Worm (Caenorhabditis elegans) whole organism, late embryonic: Measurements from ENCODE around the gene C16C8.12.
A peak's percentile ranks its signal among the peaks of the same experiment; 100 is the strongest.

ENCODE experiments used
- C08G9.2 ChIP-seq: sonication (generic microtip); optimal IDR thresholded peaks from 2 replicates; lab custom pipeline; 2016; ENCODE audit warnings: mild to moderate bottlenecking, missing genetic modification characterization, moderate library complexity, missing compliant biosample characterization
- F13H6.1 ChIP-seq: sonication (generic microtip); optimal IDR thresholded peaks from 2 replicates; lab custom pipeline; 2016; ENCODE audit warnings: missing genetic modification characterization, missing compliant biosample characterization
- K02D7.2 ChIP-seq: sonication (generic microtip); optimal IDR thresholded peaks from 2 replicates; lab custom pipeline; 2017; ENCODE audit warnings: mild to moderate bottlenecking, missing genetic modification characterization, missing compliant biosample characterization
- K09A11.1 ChIP-seq: sonication (generic microtip); optimal IDR thresholded peaks from 2 replicates; lab custom pipeline; 2017; ENCODE audit warnings: antibody characterized with exemption, mild to moderate bottlenecking, missing genetic modification characterization, missing compliant biosample characterization; ENCODE audit not compliant: insufficient read depth
- Y22D7AL.16 ChIP-seq: sonication (generic microtip); optimal IDR thresholded peaks from 2 replicates; lab custom pipeline; 2016; ENCODE audit warnings: missing genetic modification characterization, missing compliant biosample characterization
- ama-1 ChIP-seq: fragments of 150-350 bp; optimal IDR thresholded peaks from 2 replicates; lab custom pipeline; 2014
- ceh-19 ChIP-seq: fragments of 200-800 bp; sonication (Bioruptor generic); optimal IDR thresholded peaks from 2 replicates; lab custom pipeline; 2018; ENCODE audit warnings: mild to moderate bottlenecking, missing genetic modification characterization, missing compliant biosample characterization
- ceh-22 ChIP-seq: sonication (generic microtip); optimal IDR thresholded peaks from 2 replicates; lab custom pipeline; 2017; ENCODE audit warnings: missing biosample characterization, missing genetic modification characterization
- ceh-24 ChIP-seq: sonication (generic microtip); optimal IDR thresholded peaks from 2 replicates; lab custom pipeline; 2016; ENCODE audit warnings: mild to moderate bottlenecking, missing genetic modification characterization, missing compliant biosample characterization
- ceh-31 ChIP-seq: sonication (generic microtip); optimal IDR thresholded peaks from 2 replicates; lab custom pipeline; 2016; ENCODE audit warnings: missing genetic modification characterization, missing compliant biosample characterization
- ceh-45 ChIP-seq: fragments of 200-800 bp; sonication (Bioruptor generic); IDR thresholded peaks from 2 replicates; pipeline ENCODE4 v1.3.6; 2022; ENCODE audit warnings: missing genetic modification reagents, missing genetic modification characterization, missing compliant biosample characterization
- ceh-48 ChIP-seq: sonication (generic microtip); optimal IDR thresholded peaks from 2 replicates; lab custom pipeline; 2016; ENCODE audit warnings: missing genetic modification characterization, inconsistent platforms, missing compliant biosample characterization
- che-1 ChIP-seq: sonication (generic microtip); optimal IDR thresholded peaks from 2 replicates; lab custom pipeline; 2016; ENCODE audit warnings: mild to moderate bottlenecking, missing genetic modification characterization, missing compliant biosample characterization
- dve-1 ChIP-seq: sonication (generic microtip); optimal IDR thresholded peaks from 2 replicates; lab custom pipeline; 2017; ENCODE audit warnings: antibody characterized with exemption, mild to moderate bottlenecking, missing genetic modification characterization, missing compliant biosample characterization
- elt-4 ChIP-seq: sonication (generic microtip); optimal IDR thresholded peaks from 2 replicates; lab custom pipeline; 2016; ENCODE audit warnings: missing genetic modification characterization, missing compliant biosample characterization
- ets-4 ChIP-seq: sonication (generic microtip); optimal IDR thresholded peaks from 2 replicates; lab custom pipeline; 2016; ENCODE audit warnings: missing genetic modification characterization, missing compliant biosample characterization
- fax-1 ChIP-seq: sonication (generic microtip); optimal IDR thresholded peaks from 2 replicates; lab custom pipeline; 2016; ENCODE audit warnings: missing genotype, missing genetic modification characterization, missing compliant biosample characterization
- fkh-10 ChIP-seq: fragments of 150-350 bp; optimal IDR thresholded peaks from 2 replicates; lab custom pipeline; 2014; ENCODE audit warnings: missing biosample characterization, missing genetic modification reagents, missing genetic modification characterization
- gmeb-2 ChIP-seq: sonication (generic microtip); optimal IDR thresholded peaks from 2 replicates; lab custom pipeline; 2016; ENCODE audit warnings: missing genetic modification characterization, inconsistent platforms, missing compliant biosample characterization
- hlh-15 ChIP-seq: sonication (generic microtip); optimal IDR thresholded peaks from 2 replicates; lab custom pipeline; 2016; ENCODE audit warnings: missing genetic modification characterization, missing compliant biosample characterization
- hlh-30 ChIP-seq: sonication (generic microtip); optimal IDR thresholded peaks from 2 replicates; lab custom pipeline; 2017; ENCODE audit warnings: antibody characterized with exemption, missing genetic modification characterization, missing compliant biosample characterization; ENCODE audit not compliant: insufficient read depth
- hlh-6 ChIP-seq: sonication (generic microtip); optimal IDR thresholded peaks from 2 replicates; lab custom pipeline; 2016; ENCODE audit warnings: missing genotype, missing genetic modification characterization, missing compliant biosample characterization
- hlh-8 ChIP-seq: sonication (generic microtip); optimal IDR thresholded peaks from 2 replicates; lab custom pipeline; 2016; ENCODE audit warnings: missing genotype, missing genetic modification characterization, missing compliant biosample characterization
- lim-6 ChIP-seq: sonication (generic microtip); optimal IDR thresholded peaks from 2 replicates; lab custom pipeline; 2016; ENCODE audit warnings: missing genetic modification characterization, missing compliant biosample characterization
- nfya-1 ChIP-seq: sonication (generic microtip); optimal IDR thresholded peaks from 2 replicates; lab custom pipeline; 2017; ENCODE audit warnings: missing genetic modification characterization, mild to moderate bottlenecking, missing compliant biosample characterization, antibody characterized with exemption, moderate library complexity
- nhr-232 ChIP-seq: sonication (generic microtip); optimal IDR thresholded peaks from 2 replicates; lab custom pipeline; 2016; ENCODE audit warnings: missing genetic modification characterization, missing compliant biosample characterization
- npax-4 ChIP-seq: sonication (generic microtip); optimal IDR thresholded peaks from 2 replicates; lab custom pipeline; 2016; ENCODE audit warnings: missing genetic modification characterization, missing compliant biosample characterization
- pag-3 ChIP-seq: sonication (generic microtip); optimal IDR thresholded peaks from 2 replicates; lab custom pipeline; 2016; ENCODE audit warnings: missing compliant biosample characterization, missing genetic modification characterization, borderline replicate concordance
- pax-1 ChIP-seq: fragments of 150-350 bp; optimal IDR thresholded peaks from 2 replicates; lab custom pipeline; 2014; ENCODE audit warnings: missing biosample characterization, missing genetic modification characterization
- pha-2 ChIP-seq: sonication (generic microtip); optimal IDR thresholded peaks from 2 replicates; lab custom pipeline; 2017; ENCODE audit warnings: mild to moderate bottlenecking, missing genetic modification characterization, missing compliant biosample characterization
- pha-4 ChIP-seq: fragments of 150-350 bp; optimal IDR thresholded peaks from 2 replicates; lab custom pipeline; 2018; ENCODE audit warnings: missing biosample characterization, missing genetic modification reagents, missing genetic modification characterization
- pros-1 ChIP-seq: fragments of 150-350 bp; optimal IDR thresholded peaks from 2 replicates; lab custom pipeline; 2014; ENCODE audit warnings: missing biosample characterization, missing genetic modification reagents, missing genetic modification characterization
- rnt-1 ChIP-seq: sonication (generic microtip); optimal IDR thresholded peaks from 2 replicates; lab custom pipeline; 2016; ENCODE audit warnings: missing genetic modification characterization, missing compliant biosample characterization
- sdc-2 ChIP-seq: sonication (generic microtip); optimal IDR thresholded peaks from 2 replicates; lab custom pipeline; 2016; ENCODE audit warnings: missing genotype, missing genetic modification characterization, missing compliant biosample characterization
- sox-2 ChIP-seq: fragments of 200-800 bp; sonication (Bioruptor generic); IDR thresholded peaks from 2 replicates; pipeline ENCODE4 v1.3.6; 2022; ENCODE audit warnings: missing genetic modification reagents, missing genetic modification characterization, missing compliant biosample characterization
- tbx-2 ChIP-seq: sonication (generic microtip); optimal IDR thresholded peaks from 2 replicates; lab custom pipeline; 2016; ENCODE audit warnings: missing genetic modification characterization, missing compliant biosample characterization
- tbx-7 ChIP-seq: sonication (generic microtip); optimal IDR thresholded peaks from 2 replicates; lab custom pipeline; 2016; ENCODE audit warnings: missing genotype, missing genetic modification characterization, missing compliant biosample characterization
- ttx-3 ChIP-seq: sonication (generic microtip); optimal IDR thresholded peaks from 2 replicates; lab custom pipeline; 2016; ENCODE audit warnings: missing genetic modification reagents, missing genetic modification characterization, missing compliant biosample characterization
- unc-55 ChIP-seq: sonication (generic microtip); optimal IDR thresholded peaks from 2 replicates; lab custom pipeline; 2017; ENCODE audit warnings: missing biosample characterization, missing genetic modification reagents, missing genetic modification characterization

C16C8.12 gene

DNA sequence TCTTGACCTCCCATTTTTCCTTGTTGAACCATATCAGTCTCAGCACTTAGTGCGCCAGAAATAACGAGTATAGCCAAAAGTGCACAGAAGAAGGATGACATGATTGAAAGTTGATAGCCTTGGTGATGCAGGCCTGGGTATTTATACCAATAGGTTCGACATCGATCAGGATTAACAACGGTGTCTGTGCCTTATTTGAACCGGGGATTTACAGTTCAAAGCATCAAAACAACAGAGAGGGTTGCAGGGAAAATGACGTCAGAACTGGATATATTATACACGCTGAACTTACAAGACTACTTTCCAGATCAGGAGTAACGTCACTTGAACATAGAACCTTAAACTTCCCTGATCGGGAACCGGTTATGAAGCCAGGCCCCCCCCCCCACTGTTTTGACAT is 19.8 kb downstream of the C16C8.12 start, which contains the start of gene Y49F6B.12:
Y49F6B.12 (minus strand) TSS at position 101 of the 400 bp plus-strand sequence.
- no peak for TF ChIP-seq fkh-10

DNA sequence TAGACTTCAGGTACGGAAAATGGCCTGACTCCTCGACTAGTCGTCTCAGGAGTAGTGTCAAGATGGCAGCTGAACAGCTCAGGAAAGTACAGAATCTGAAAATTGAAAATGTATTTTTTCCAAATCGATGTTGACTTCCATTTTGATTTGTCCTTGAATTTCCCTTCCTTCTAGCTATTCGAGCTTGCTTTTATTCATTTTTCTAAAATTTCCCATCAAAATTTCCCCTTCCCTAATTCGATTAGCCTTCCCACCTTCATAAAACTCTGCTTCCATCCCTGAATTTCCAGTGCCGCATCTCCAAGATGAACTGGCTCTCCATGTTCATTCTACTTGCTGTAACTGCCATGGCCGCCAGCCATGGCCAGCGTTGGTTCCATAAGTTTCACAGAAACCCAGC is 20.3 kb downstream of the C16C8.12 start, which contains the start of gene Y49F6B.6:
Y49F6B.6 (plus strand) TSS at position 301 of the 400 bp plus-strand sequence.
- TF ChIP-seq hlh-30 (tag; lab: Kevin White, UChicago) (no peak), C08G9.2 (tag; lab: Kevin White, UChicago) (no peak), K09A11.1 (tag; lab: Kevin White, UChicago) (no peak), nhr-232 (no peak), gmeb-2 (no peak), ceh-31 (tag; lab: Kevin White, UChicago) (no peak), tbx-2 (no peak), ceh-19 (GFP tag; lab: Kevin White, UChicago) (no peak), elt-4 (tag; lab: Kevin White, UChicago) (no peak), nfya-1 (no peak), che-1 (tag; lab: Kevin White, UChicago) (no peak), hlh-15 (tag; lab: Kevin White, UChicago) (no peak), Y22D7AL.16 (no peak), tbx-7 (tag; lab: Kevin White, UChicago) (no peak), rnt-1 (tag; lab: Kevin White, UChicago) (no peak), ceh-22 (tag; lab: Kevin White, UChicago) (no peak), unc-55 (no peak), pag-3 (no peak)

DNA sequence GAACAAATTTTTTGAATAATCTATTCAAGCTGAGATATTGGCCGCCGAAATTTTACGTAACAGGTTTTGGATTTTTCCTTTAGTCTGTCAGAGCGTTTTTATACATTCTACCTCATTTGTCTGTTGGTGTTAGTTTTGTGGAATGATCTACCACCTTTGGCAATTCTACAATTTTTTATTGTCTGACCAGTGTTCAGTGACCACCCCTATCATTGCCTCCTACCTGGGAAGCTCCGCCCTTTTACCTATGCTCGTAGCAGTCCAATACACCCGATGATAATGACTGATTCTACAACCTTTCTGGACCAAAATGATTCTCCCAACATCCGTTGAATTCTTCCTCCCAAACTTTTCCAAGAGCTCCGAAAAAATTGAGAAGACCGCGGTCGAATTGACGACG is 21.2 kb downstream of the C16C8.12 start, which contains the start of gene sdz-32:
sdz-32 (plus strand) TSS at position 301 of the 400 bp plus-strand sequence.
- TF ChIP-seq sdc-2 (tag; lab: Kevin White, UChicago): no peak
- no peak for TF ChIP-seq dve-1 (tag; lab: Kevin White, UChicago)
- no peak for TF ChIP-seq hlh-8 (tag; lab: Kevin White, UChicago)
- TF ChIP-seq K09A11.1 (tag; lab: Kevin White, UChicago): no peak

DNA sequence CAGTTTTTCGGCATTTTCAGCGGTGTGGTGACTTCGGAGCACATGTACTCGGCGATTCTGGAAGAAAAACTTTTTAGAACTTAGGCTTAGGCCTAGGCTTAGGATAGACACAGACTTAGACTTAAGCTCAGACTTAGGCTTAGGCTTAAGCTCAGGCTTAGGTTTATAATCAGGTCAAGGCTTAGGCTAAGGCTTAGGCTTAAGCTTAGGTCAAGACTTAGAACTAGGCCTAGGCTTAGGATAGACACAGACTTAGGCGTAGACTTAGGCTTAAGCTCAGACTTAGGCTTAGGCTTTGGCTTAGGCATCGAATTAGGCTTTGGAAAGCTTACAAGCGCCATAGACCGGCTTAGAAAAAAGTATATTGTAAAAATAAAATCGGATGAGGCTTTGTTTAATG is 24.0 kb downstream of the C16C8.12 start:
- peak; percentile 62 for TF ChIP-seq dve-1 (tag; lab: Kevin White, UChicago)
- TF ChIP-seq fax-1: no peak
- no peak for TF ChIP-seq pax-1 (tag; lab: Kevin White, UChicago)
- no peak for TF ChIP-seq sox-2 (GFP tag; lab: Robert Waterston, UW)

DNA sequence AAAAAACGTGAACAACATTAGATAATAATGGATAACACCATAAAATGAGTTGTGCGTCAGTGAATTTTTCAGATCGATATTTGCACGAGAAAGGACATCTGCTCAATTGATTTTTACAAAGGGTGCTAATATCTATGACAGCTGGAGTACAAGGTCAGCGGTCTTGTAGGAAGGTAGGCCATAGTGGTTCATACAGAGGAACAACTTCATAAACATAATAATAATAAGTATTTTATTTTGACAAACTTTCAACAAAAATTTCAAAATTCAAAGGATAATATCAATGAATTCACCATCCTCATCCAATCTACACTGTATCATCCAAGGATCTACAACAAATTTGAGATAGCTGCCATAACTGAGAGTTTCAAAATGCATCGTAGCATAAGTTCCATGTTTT is 24.6 kb downstream of the C16C8.12 start, which contains the start of gene fbxb-104:
fbxb-104 (minus strand) TSS at position 101 of the 400 bp plus-strand sequence.
- TF ChIP-seq pha-4 (tag; lab: Kevin White, UChicago) (no peak), ceh-48 (no peak), hlh-15 (tag; lab: Kevin White, UChicago) (no peak), ceh-45 (no peak), F13H6.1 (tag; lab: Kevin White, UChicago) (no peak), ets-4 (tag; lab: Kevin White, UChicago) (no peak), K02D7.2 (tag; lab: Kevin White, UChicago) (no peak), elt-4 (tag; lab: Kevin White, UChicago) (no peak), pros-1 (no peak), ttx-3 (tag; lab: Kevin White, UChicago) (no peak), nfya-1 (no peak), ceh-31 (tag; lab: Kevin White, UChicago) (no peak), K09A11.1 (tag; lab: Kevin White, UChicago) (no peak), pha-2 (tag; lab: Kevin White, UChicago) (no peak), ama-1 (no peak), Y22D7AL.16 (no peak), hlh-6 (tag; lab: Kevin White, UChicago) (no peak), lim-6 (no peak), npax-4 (tag; lab: Kevin White, UChicago) (no peak), ceh-24 (tag; lab: Kevin White, UChicago) (no peak)
